Fruit fly (Drosophila melanogaster): ENCODE data around the gene CG42818.

CG42818 gene

dm6 chr2L:16275809-16276178, 34.1 kb downstream of the CG42818 start (continued):
- TF ChIP-seq CG30403 (GFP tag; optimal IDR thresholded peaks at IDR 0.05) (peak; percentile 35), CG2712 (tag; optimal IDR thresholded peaks at IDR 0.05) (peak; percentile 44), sug (tag; optimal IDR thresholded peaks at IDR 0.05) (no peak), CG9437 (GFP tag; optimal IDR thresholded peaks at IDR 0.05) (peak; percentile 24), ase (GFP tag; IDR thresholded peaks at IDR 0.05) (no peak), CG11398 (GFP tag; optimal IDR thresholded peaks at IDR 0.05) (no peak), vfl (GFP tag; optimal IDR thresholded peaks at IDR 0.05) (no peak), CG8765 (GFP tag; IDR thresholded peaks at IDR 0.05) (no peak), NFAT (GFP tag; IDR thresholded peaks at IDR 0.05) (no peak), CG1529 (GFP tag; optimal IDR thresholded peaks at IDR 0.05) (peak; percentile 34), Gsc (GFP tag; IDR thresholded peaks at IDR 0.05) (no peak), CG3726 (GFP tag; IDR thresholded peaks at IDR 0.05) (no peak), fd3F (GFP tag; optimal IDR thresholded peaks at IDR 0.05) (peak; percentile 2), Asciz (GFP tag; optimal IDR thresholded peaks at IDR 0.05) (peak; percentile 40), stwl (tag; optimal IDR thresholded peaks at IDR 0.05) (no peak), dmrt99B (tag; optimal IDR thresholded peaks at IDR 0.05) (peak; percentile 66), luna (GFP tag; optimal IDR thresholded peaks at IDR 0.05) (no peak), CG2889 (GFP tag; IDR thresholded peaks at IDR 0.05) (no peak), CG7745 (tag; optimal IDR thresholded peaks at IDR 0.05) (no peak), crp (GFP tag; optimal IDR thresholded peaks at IDR 0.05) (no peak), unpg (GFP tag; optimal IDR thresholded peaks at IDR 0.05) (peak; percentile 55), CG6791 (GFP tag; IDR thresholded peaks at IDR 0.05; ENCODE audit: partially characterized antibody) (no peak), Ets65A (GFP tag) (no peak), Spps (tag; optimal IDR thresholded peaks at IDR 0.05) (no peak), CG7987 (GFP tag; optimal IDR thresholded peaks at IDR 0.05) (no peak), sna (GFP tag; IDR thresholded peaks at IDR 0.05; ENCODE audit: partially characterized antibody) (no peak), BtbVII (GFP tag; optimal IDR thresholded peaks at IDR 0.05) (peak; percentile 56), CG11696 (GFP tag; IDR thresholded peaks at IDR 0.05) (0 out of 2 replicates have a peak, but pooled peaks have one; percentile 30), Deaf1 (tag; optimal IDR thresholded peaks at IDR 0.05) (no peak), br (optimal IDR thresholded peaks at IDR 0.05) (no peak), CG10979 (tag; optimal IDR thresholded peaks at IDR 0.05) (peak; percentile 44), Ets97D (GFP tag; optimal IDR thresholded peaks at IDR 0.05) (no peak), CG10431 (GFP tag; optimal IDR thresholded peaks at IDR 0.05) (no peak), CG1792 (GFP tag; optimal IDR thresholded peaks at IDR 0.05) (no peak), Gug (GFP tag; IDR thresholded peaks at IDR 0.05) (0 out of 4 replicates have a peak, but pooled peaks have one; percentile 8), corto (GFP tag; optimal IDR thresholded peaks at IDR 0.05) (no peak), pho (GFP tag; optimal IDR thresholded peaks at IDR 0.05) (peak; percentile 48), ttk (GFP tag; IDR thresholded peaks at IDR 0.05) (0 out of 2 replicates have a peak, but pooled peaks have one; percentile 43), CG43689 (GFP tag; IDR thresholded peaks at IDR 0.05) (no peak), ftz-f1 (GFP tag; optimal IDR thresholded peaks at IDR 0.05) (no peak), ewg (GFP tag; optimal IDR thresholded peaks at IDR 0.05) (no peak), CG18262 (tag; optimal IDR thresholded peaks at IDR 0.05) (peak; percentile 58), CG2875 (GFP tag; optimal IDR thresholded peaks at IDR 0.05) (peak; percentile 23), Stat92E (GFP tag; optimal IDR thresholded peaks at IDR 0.05) (no peak), gro (GFP tag; optimal IDR thresholded peaks at IDR 0.05) (no peak), Chrac-16 (GFP tag; optimal IDR thresholded peaks at IDR 0.05) (no peak), CG9727 (GFP tag; optimal IDR thresholded peaks at IDR 0.05) (peak; percentile 63), Med (GFP tag) (peak; percentile 84), Optix (GFP tag; IDR thresholded peaks at IDR 0.05) (no peak), h (optimal IDR thresholded peaks at IDR 0.05) (no peak), CrebB (tag; optimal IDR thresholded peaks at IDR 0.05) (no peak), Bdp1 (GFP tag; optimal IDR thresholded peaks at IDR 0.05) (no peak)
